Worm (Caenorhabditis elegans) whole organism, L2 larva: Measurements from ENCODE around the gene C23F12.9.

Experiments used
- C34F6.9 ChIP-seq: fragments of 150-350 bp; optimal IDR thresholded peaks from 2 replicates; lab custom pipeline; 2014; ENCODE audit warnings: missing biosample characterization, missing genetic modification characterization
- F13H6.1 ChIP-seq: sonication (generic microtip); optimal IDR thresholded peaks from 2 replicates; lab custom pipeline; 2016; ENCODE audit warnings: missing genetic modification characterization, missing compliant biosample characterization
- ZK546.5 ChIP-seq: sonication (generic microtip); optimal IDR thresholded peaks from 2 replicates; lab custom pipeline; 2017; ENCODE audit warnings: missing biosample characterization, missing genetic modification characterization
- aly-2 ChIP-seq: fragments of 150-350 bp; optimal IDR thresholded peaks from 2 replicates; lab custom pipeline; 2014; ENCODE audit warnings: missing biosample characterization, missing genetic modification characterization
- ceh-16 ChIP-seq: fragments of 150-350 bp; optimal IDR thresholded peaks from 2 replicates; lab custom pipeline; 2014; ENCODE audit warnings: missing biosample characterization, missing genetic modification characterization
- ceh-82 ChIP-seq: fragments of 150-350 bp; optimal IDR thresholded peaks from 2 replicates; lab custom pipeline; 2014; ENCODE audit warnings: missing biosample characterization, missing genetic modification characterization
- dmd-4 ChIP-seq: sonication (generic microtip); optimal IDR thresholded peaks from 2 replicates; lab custom pipeline; 2017; ENCODE audit warnings: missing biosample characterization, missing genetic modification characterization
- egl-27 ChIP-seq: sonication (generic microtip); optimal IDR thresholded peaks from 3 replicates; lab custom pipeline; 2017; ENCODE audit warnings: missing biosample characterization, missing genetic modification reagents, missing genetic modification characterization
- elt-1 ChIP-seq: fragments of 150-350 bp; optimal IDR thresholded peaks from 2 replicates; lab custom pipeline; 2014; ENCODE audit warnings: missing biosample characterization, missing genetic modification characterization
- elt-3 ChIP-seq: sonication (generic microtip); optimal IDR thresholded peaks from 2 replicates; lab custom pipeline; 2017; ENCODE audit warnings: missing biosample characterization, missing genetic modification characterization
- fos-1 ChIP-seq: fragments of 150-350 bp; optimal IDR thresholded peaks from 2 replicates; lab custom pipeline; 2014; ENCODE audit warnings: missing biosample characterization, missing genetic modification characterization
- lin-11 ChIP-seq: fragments of 150-350 bp; sonication (generic microtip); optimal IDR thresholded peaks from 2 replicates; lab custom pipeline; 2014; ENCODE audit warnings: missing biosample characterization, missing genetic modification characterization, inconsistent platforms, mixed read lengths
- lin-13 ChIP-seq: fragments of 150-350 bp; optimal IDR thresholded peaks from 2 replicates; lab custom pipeline; 2014; ENCODE audit warnings: missing biosample characterization, missing genetic modification reagents, missing genetic modification characterization
- lin-39 ChIP-seq: fragments of 150-350 bp; optimal IDR thresholded peaks from 2 replicates; lab custom pipeline; 2014; ENCODE audit warnings: missing biosample characterization, missing genetic modification reagents, missing genetic modification characterization
- lsy-2 ChIP-seq, 2 experiments: fragments of 150-350 bp in 1 of 2; sonication (generic microtip) in 1 of 2; optimal IDR thresholded peaks; 2 replicates each; lab custom pipeline; 2014 to 2017; ENCODE audit warnings: missing biosample characterization in 2 of 2, missing genetic modification characterization in 2 of 2
- mab-5 ChIP-seq: fragments of 150-350 bp; optimal IDR thresholded peaks from 2 replicates; lab custom pipeline; 2014; ENCODE audit warnings: missing biosample characterization, missing genetic modification characterization
- mbf-1 ChIP-seq: sonication (generic microtip); optimal IDR thresholded peaks from 2 replicates; lab custom pipeline; 2017; ENCODE audit warnings: missing biosample characterization, missing genetic modification characterization
- mdl-1 ChIP-seq, 2 experiments: fragments of 150-350 bp in 1 of 2; sonication (generic microtip) in 1 of 2; optimal IDR thresholded peaks; 2 replicates each; lab custom pipeline; 2017; ENCODE audit warnings: missing biosample characterization in 2 of 2, missing genetic modification characterization in 2 of 2
- nhr-11 ChIP-seq: fragments of 150-350 bp; optimal IDR thresholded peaks from 2 replicates; lab custom pipeline; 2014; ENCODE audit warnings: missing biosample characterization, missing genetic modification characterization
- nhr-12 ChIP-seq: fragments of 150-350 bp; optimal IDR thresholded peaks from 2 replicates; lab custom pipeline; 2014; ENCODE audit warnings: missing biosample characterization, missing genetic modification characterization
- nhr-129 ChIP-seq: fragments of 150-350 bp; optimal IDR thresholded peaks from 2 replicates; lab custom pipeline; 2014; ENCODE audit warnings: missing biosample characterization, missing genetic modification characterization
- nhr-21 ChIP-seq: fragments of 150-350 bp; optimal IDR thresholded peaks from 2 replicates; lab custom pipeline; 2014; ENCODE audit warnings: missing biosample characterization, missing genetic modification characterization
- nhr-23 ChIP-seq: fragments of 150-350 bp; optimal IDR thresholded peaks from 2 replicates; lab custom pipeline; 2014; ENCODE audit warnings: missing biosample characterization, missing genetic modification reagents, missing genetic modification characterization
- nhr-237 ChIP-seq: fragments of 150-350 bp; optimal IDR thresholded peaks from 2 replicates; lab custom pipeline; 2014; ENCODE audit warnings: missing biosample characterization, missing genetic modification characterization
- nhr-25 ChIP-seq: fragments of 150-350 bp; sonication (generic microtip); optimal IDR thresholded peaks from 3 replicates; lab custom pipeline; 2014; ENCODE audit warnings: missing biosample characterization, missing genetic modification characterization
- nhr-77 ChIP-seq: fragments of 150-350 bp; optimal IDR thresholded peaks from 2 replicates; lab custom pipeline; 2014; ENCODE audit warnings: missing biosample characterization, missing genetic modification characterization
- sem-4 ChIP-seq: fragments of 150-350 bp; optimal IDR thresholded peaks from 2 replicates; lab custom pipeline; 2014; ENCODE audit warnings: missing biosample characterization, missing genetic modification reagents, missing genetic modification characterization
- skn-1 ChIP-seq: sonication (generic microtip); optimal IDR thresholded peaks from 2 replicates; lab custom pipeline; 2017; ENCODE audit warnings: missing biosample characterization, missing genetic modification characterization
- sma-3 ChIP-seq: sonication (generic microtip); optimal IDR thresholded peaks from 2 replicates; lab custom pipeline; 2016; ENCODE audit warnings: missing genetic modification reagents, missing genetic modification characterization, missing compliant biosample characterization
- sma-9 ChIP-seq, 2 experiments: fragments of 150-350 bp in 1 of 2; sonication (generic microtip) in 1 of 2; optimal IDR thresholded peaks; 2 replicates each; lab custom pipeline; 2014 to 2016; ENCODE audit warnings: missing genetic modification characterization in 2 of 2, mild to moderate bottlenecking in 1 of 2, missing biosample characterization in 1 of 2, missing compliant biosample characterization in 1 of 2, missing genetic modification reagents in 1 of 2, moderate library complexity in 1 of 2
- unc-39 ChIP-seq: fragments of 150-350 bp; optimal IDR thresholded peaks from 2 replicates; lab custom pipeline; 2014; ENCODE audit warnings: missing biosample characterization, missing genetic modification characterization
- ztf-1 ChIP-seq: fragments of 200-800 bp; sonication (Bioruptor generic); conservative IDR thresholded peaks from 2 replicates; pipeline ENCODE4 v1.3.6; 2022; ENCODE audit warnings: missing genetic modification characterization, missing compliant biosample characterization
- ztf-4 ChIP-seq: fragments of 150-350 bp; optimal IDR thresholded peaks from 2 replicates; lab custom pipeline; 2014; ENCODE audit warnings: missing biosample characterization, missing genetic modification characterization

C23F12.9 gene

ce11 chrX:9403622-9404255, 9.9 kb downstream of the C23F12.9 start (continued):
- TF ChIP-seq nhr-25 (peak; percentile 88), fos-1 (tag; lab: Kevin White, UChicago) (peak; percentile 3), elt-1 (tag; lab: Kevin White, UChicago) (no peak), nhr-12 (tag; lab: Kevin White, UChicago) (no peak), lin-11 (no peak), ZK546.5 (tag; lab: Kevin White, UChicago) (no peak), ceh-82 (tag; lab: Kevin White, UChicago) (no peak), lin-39 (tag; lab: Kevin White, UChicago) (no peak), sem-4 (tag; lab: Kevin White, UChicago) (no peak), sma-9 (GFP tag; optimal IDR thresholded peaks at IDR 0.05; lab: Kevin White, UChicago) (peak; percentile 88), sma-9 (tag; optimal IDR thresholded peaks at IDR 0.05; lab: Kevin White, UChicago) (no peak), ztf-1 (no peak), sma-3 (GFP tag; lab: Kevin White, UChicago) (peak; percentile 82), aly-2 (tag; lab: Kevin White, UChicago) (no peak), elt-3 (tag; lab: Kevin White, UChicago) (no peak), nhr-129 (tag; lab: Kevin White, UChicago) (peak; percentile 22), mab-5 (tag; lab: Kevin White, UChicago) (no peak), nhr-11 (tag; lab: Kevin White, UChicago) (no peak), C34F6.9 (peak; percentile 21), unc-39 (tag; lab: Kevin White, UChicago) (no peak), lsy-2 (tag; optimal IDR thresholded peaks at IDR 0.05; lab: Kevin White, UChicago) (peak in 1 of 2 experiments; percentile 26), nhr-23 (tag; lab: Kevin White, UChicago) (no peak)

ce11 chrX:9405922-9406321, 12.1 kb downstream of the C23F12.9 start:
- no peak for TF ChIP-seq ztf-4 (tag; lab: Kevin White, UChicago)
- no peak for TF ChIP-seq mab-5 (tag; lab: Kevin White, UChicago)
- no peak for TF ChIP-seq egl-27 (tag; lab: Kevin White, UChicago)
- peak; percentile 36 for TF ChIP-seq ceh-16 (tag; lab: Kevin White, UChicago)
- TF ChIP-seq C34F6.9: no peak
- TF ChIP-seq elt-1 (tag; lab: Kevin White, UChicago): peak; percentile 78
- TF ChIP-seq nhr-11 (tag; lab: Kevin White, UChicago): no peak

ce11 chrX:9409114-9409513, 15.3 kb downstream of the C23F12.9 start:
- no peak for TF ChIP-seq sem-4 (tag; lab: Kevin White, UChicago)
- no peak for TF ChIP-seq nhr-77 (tag; lab: Kevin White, UChicago)
- TF ChIP-seq nhr-25: peak; percentile 37
- TF ChIP-seq fos-1 (tag; lab: Kevin White, UChicago): no peak
- TF ChIP-seq ztf-1: no peak
- TF ChIP-seq nhr-237 (tag; lab: Kevin White, UChicago): no peak
- no peak for TF ChIP-seq mab-5 (tag; lab: Kevin White, UChicago)
- peak; percentile 15 for TF ChIP-seq nhr-129 (tag; lab: Kevin White, UChicago)
- TF ChIP-seq nhr-23 (tag; lab: Kevin White, UChicago): no peak
- TF ChIP-seq sma-9 (GFP tag; optimal IDR thresholded peaks at IDR 0.05; lab: Kevin White, UChicago): peak; percentile 32
- no peak for TF ChIP-seq sma-9 (tag; optimal IDR thresholded peaks at IDR 0.05; lab: Kevin White, UChicago)
- TF ChIP-seq ceh-16 (tag; lab: Kevin White, UChicago): no peak
- TF ChIP-seq elt-3 (tag; lab: Kevin White, UChicago): no peak
- no peak for TF ChIP-seq aly-2 (tag; lab: Kevin White, UChicago)
- no peak for TF ChIP-seq nhr-11 (tag; lab: Kevin White, UChicago)
- TF ChIP-seq nhr-21: peak; percentile 53
- no peak for TF ChIP-seq lin-39 (tag; lab: Kevin White, UChicago)
- no peak for TF ChIP-seq lin-11
- TF ChIP-seq mdl-1 (tag; optimal IDR thresholded peaks at IDR 0.05; lab: Kevin White, UChicago): no peak
- TF ChIP-seq lin-13 (GFP tag; lab: Kevin White, UChicago): no peak
- TF ChIP-seq egl-27 (tag; lab: Kevin White, UChicago): no peak
- no peak for TF ChIP-seq dmd-4 (tag; lab: Kevin White, UChicago)
- TF ChIP-seq nhr-12 (tag; lab: Kevin White, UChicago): no peak
- TF ChIP-seq sma-3 (GFP tag; lab: Kevin White, UChicago): peak; percentile 35
- TF ChIP-seq mbf-1 (tag; lab: Kevin White, UChicago): no peak
- TF ChIP-seq, all 48 proteins: peak for 5

ce11 chrX:9410747-9411146, 16.9 kb downstream of the C23F12.9 start:
- TF ChIP-seq F13H6.1 (peak; percentile 54), skn-1 (tag; lab: Kevin White, UChicago) (no peak), lin-11 (no peak), ZK546.5 (tag; lab: Kevin White, UChicago) (no peak)
